Worm (Caenorhabditis elegans) whole organism, L3 larva: ENCODE results near the gene exos-4.2.

ENCODE experiments used
- eor-1 ChIP-seq, 2 experiments: fragments of 150-350 bp; optimal IDR thresholded peaks; 2 replicates each; lab custom pipeline; 2014 to 2018; ENCODE audit warnings: missing biosample characterization in 2 of 2, missing genetic modification characterization in 2 of 2
- hmg-11 ChIP-seq: sonication (generic microtip); optimal IDR thresholded peaks from 2 replicates; lab custom pipeline; 2016; ENCODE audit warnings: missing genetic modification characterization, missing compliant biosample characterization
- nfya-1 ChIP-seq: sonication (generic microtip); optimal IDR thresholded peaks from 2 replicates; lab custom pipeline; 2017; ENCODE audit warnings: missing genetic modification characterization, mild to moderate bottlenecking, missing compliant biosample characterization, antibody characterized with exemption, moderate library complexity; ENCODE audit not compliant: insufficient read depth
- nhr-237 ChIP-seq: fragments of 150-350 bp; optimal IDR thresholded peaks from 2 replicates; lab custom pipeline; 2014; ENCODE audit warnings: missing biosample characterization, missing genetic modification characterization
- nhr-77 ChIP-seq: fragments of 150-350 bp; optimal IDR thresholded peaks from 2 replicates; lab custom pipeline; 2014; ENCODE audit warnings: missing biosample characterization, missing genetic modification characterization
- pha-4 ChIP-seq: fragments of 150-350 bp; optimal IDR thresholded peaks from 2 replicates; lab custom pipeline; 2014; ENCODE audit warnings: missing biosample characterization, missing genetic modification reagents, missing genetic modification characterization

DNA sequence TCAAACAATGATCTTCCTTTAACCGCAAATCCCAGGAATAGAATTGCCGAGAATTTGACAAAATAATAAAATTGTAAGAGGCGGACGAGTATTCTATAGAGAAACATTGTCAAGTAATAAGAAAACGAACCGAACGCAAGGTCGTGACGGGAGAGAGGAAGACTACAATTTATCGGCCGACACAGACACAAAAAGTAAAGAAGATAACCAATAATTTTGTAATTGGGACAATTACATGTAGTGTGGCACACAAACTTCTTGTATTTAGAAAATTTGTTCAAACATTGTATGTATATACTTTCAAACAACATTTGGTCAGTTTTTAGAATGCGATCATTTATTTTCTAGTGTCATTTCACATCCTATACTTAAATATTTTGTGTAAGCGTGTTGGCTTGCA is 28.0 kb upstream of the exos-4.2 start, which contains the start of gene ceeh-1:
- no peak for TF ChIP-seq nhr-237
- no peak for TF ChIP-seq nhr-77 (tag; lab: Kevin White, UChicago)
- TF ChIP-seq eor-1 (tag; optimal IDR thresholded peaks at IDR 0.05; lab: Kevin White, UChicago) = no peak
- no peak for TF ChIP-seq nfya-1
- no peak for TF ChIP-seq pha-4 (tag; lab: Kevin White, UChicago)
- no peak for TF ChIP-seq hmg-11 (tag; lab: Kevin White, UChicago)
